Worm (Caenorhabditis elegans) whole organism, L4/young adult: ENCODE data around the gene lys-1.

ENCODE experiments used
- W03F9.2 ChIP-seq: fragments of 150-350 bp; optimal IDR thresholded peaks from 2 replicates; lab custom pipeline; 2014; ENCODE audit warnings: missing biosample characterization, missing genetic modification characterization
- dao-5 ChIP-seq: sonication (generic microtip); optimal IDR thresholded peaks from 2 replicates; lab custom pipeline; 2016; ENCODE audit warnings: missing genotype, missing genetic modification characterization, moderate library complexity, missing compliant biosample characterization
- him-1 ChIP-seq: sonication (generic microtip); optimal IDR thresholded peaks from 2 replicates; lab custom pipeline; 2016; ENCODE audit warnings: missing genotype, missing genetic modification reagents, missing genetic modification characterization, missing compliant biosample characterization

DNA sequence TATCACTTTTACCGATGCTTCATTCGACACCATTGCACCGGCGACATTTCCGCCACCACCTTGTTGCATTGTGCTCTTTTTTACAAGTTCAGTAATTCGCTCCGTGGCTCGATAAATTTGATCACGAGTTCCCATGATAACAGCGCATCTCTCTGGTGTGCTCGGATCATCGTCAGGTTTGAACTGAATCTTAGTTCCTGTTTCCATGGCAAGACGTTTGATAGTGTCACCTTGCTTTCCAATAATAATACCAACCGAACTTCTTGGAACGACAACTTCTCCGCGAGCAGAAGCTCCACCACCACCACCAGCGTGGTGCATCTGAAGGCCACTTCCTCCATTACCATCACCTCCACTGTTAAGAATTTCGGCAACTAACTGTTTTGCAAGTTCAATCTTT, 40.5 kb upstream of the lys-1 start:
- TF ChIP-seq dao-5, result no peak
- no peak for TF ChIP-seq W03F9.2 (tag; lab: Kevin White, UChicago)
- no peak for TF ChIP-seq him-1
